Worm (Caenorhabditis elegans): ENCODE data around the gene srx-90.

- TF ChIP-seq skn-1 (tag; optimal IDR thresholded peaks at IDR 0.05) (no peak), ceh-16 (tag; optimal IDR thresholded peaks at IDR 0.05) (no peak), unc-39 (tag; optimal IDR thresholded peaks at IDR 0.05) (no peak), nhr-12 (tag; optimal IDR thresholded peaks at IDR 0.05) (no peak), mdl-1 (tag; optimal IDR thresholded peaks at IDR 0.05) (no peak), nhr-28 (tag; optimal IDR thresholded peaks at IDR 0.05) (no peak), pha-4 (tag; optimal IDR thresholded peaks at IDR 0.05) (no peak), nhr-77 (tag; optimal IDR thresholded peaks at IDR 0.05) (no peak), sea-2 (GFP tag; optimal IDR thresholded peaks at IDR 0.05) (no peak), elt-3 (tag; optimal IDR thresholded peaks at IDR 0.05) (no peak), ztf-4 (tag; optimal IDR thresholded peaks at IDR 0.05) (no peak), fkh-10 (GFP tag; optimal IDR thresholded peaks at IDR 0.05) (no peak), elt-1 (tag; optimal IDR thresholded peaks at IDR 0.05) (no peak)
Measured at ce11 chrV:11618173-11618572, 37.2 kb downstream of the srx-90 start, which contains the start of gene glb-15.

All from whole organism, L3 larva.